Worm (Caenorhabditis elegans) whole organism, young adult: ENCODE data around the gene eef-1A.2.

Experiments used
- B0261.1 ChIP-seq: sonication (generic microtip); optimal IDR thresholded peaks from 2 replicates; lab custom pipeline; 2016; ENCODE audit warnings: mild to moderate bottlenecking, missing genetic modification characterization, moderate library complexity, missing compliant biosample characterization
- B0336.3 ChIP-seq: fragments of 200-800 bp; sonication (Bioruptor generic); IDR thresholded peaks from 2 replicates; pipeline ENCODE4 v1.3.6; 2022; ENCODE audit warnings: missing genetic modification characterization, missing compliant biosample characterization
- C06A6.2 ChIP-seq: fragments of 200-800 bp; sonication (Bioruptor generic); conservative IDR thresholded peaks from 2 replicates; pipeline ENCODE4 v1.3.6; 2022; ENCODE audit warnings: missing genetic modification characterization, missing compliant biosample characterization
- D2030.7 ChIP-seq: fragments of 200-800 bp; sonication (Bioruptor generic); IDR thresholded peaks from 2 replicates; pipeline ENCODE4 v1.3.6; 2022; ENCODE audit warnings: missing genetic modification reagents, missing genetic modification characterization, missing compliant biosample characterization
- F39B2.1 ChIP-seq: fragments of 200-800 bp; sonication (Bioruptor generic); IDR thresholded peaks from 2 replicates; pipeline ENCODE4 v1.3.6; 2022; ENCODE audit warnings: missing genetic modification reagents, missing genetic modification characterization, missing compliant biosample characterization
- F55B11.4 ChIP-seq: sonication (generic microtip); optimal IDR thresholded peaks from 2 replicates; lab custom pipeline; 2016; ENCODE audit warnings: missing compliant biosample characterization, missing genetic modification characterization, borderline replicate concordance; ENCODE audit not compliant: insufficient read depth
- K11D2.4 ChIP-seq: fragments of 200-800 bp; sonication (Bioruptor generic); IDR thresholded peaks from 2 replicates; pipeline ENCODE4 v1.3.6; 2022; ENCODE audit warnings: missing genetic modification reagents, missing genetic modification characterization, missing compliant biosample characterization
- K12H6.12 ChIP-seq: fragments of 200-800 bp; sonication (Bioruptor generic); optimal IDR thresholded peaks from 2 replicates; lab custom pipeline; 2018; ENCODE audit warnings: mild to moderate bottlenecking, missing genetic modification characterization, missing compliant biosample characterization
- Y67H2A.10 ChIP-seq: fragments of 200-800 bp; sonication (Bioruptor generic); conservative IDR thresholded peaks from 2 replicates; pipeline ENCODE4 v1.3.6; 2022; ENCODE audit warnings: missing genetic modification reagents, missing genetic modification characterization, missing compliant biosample characterization
- ZK185.1 ChIP-seq: sonication (generic microtip); optimal IDR thresholded peaks from 2 replicates; lab custom pipeline; 2016; ENCODE audit warnings: mild to moderate bottlenecking, missing genetic modification characterization, missing compliant biosample characterization; ENCODE audit not compliant: poor library complexity, severe bottlenecking
- attf-3 ChIP-seq: fragments of 200-800 bp; sonication (Bioruptor generic); conservative IDR thresholded peaks from 2 replicates; pipeline ENCODE4 v1.3.6; 2022; ENCODE audit warnings: missing genetic modification reagents, missing genetic modification characterization, missing compliant biosample characterization
- attf-6 ChIP-seq: fragments of 200-800 bp; sonication (Bioruptor generic); IDR thresholded peaks from 2 replicates; pipeline ENCODE4 v1.3.6; 2022; ENCODE audit warnings: missing genetic modification reagents, missing genetic modification characterization, missing compliant biosample characterization
- ccch-3 ChIP-seq: fragments of 200-800 bp; sonication (Bioruptor generic); optimal IDR thresholded peaks from 2 replicates; lab custom pipeline; 2018; ENCODE audit warnings: mild to moderate bottlenecking, missing genetic modification characterization, missing compliant biosample characterization
- ceh-27 ChIP-seq: fragments of 200-800 bp; sonication (Bioruptor generic); optimal IDR thresholded peaks from 2 replicates; lab custom pipeline; 2018; ENCODE audit warnings: mild to moderate bottlenecking, missing genetic modification characterization, moderate library complexity, missing compliant biosample characterization
- ceh-91 ChIP-seq: fragments of 200-800 bp; sonication (Bioruptor generic); IDR thresholded peaks from 2 replicates; pipeline ENCODE4 v1.3.6; 2022; ENCODE audit warnings: missing genetic modification reagents, missing genetic modification characterization, missing compliant biosample characterization
- dox-1 ChIP-seq: fragments of 200-800 bp; sonication (Bioruptor generic); IDR thresholded peaks from 2 replicates; pipeline ENCODE4 v1.3.6; 2022; ENCODE audit warnings: missing genetic modification reagents, missing genetic modification characterization, missing compliant biosample characterization
- dpl-1 ChIP-seq: fragments of 150-350 bp; optimal IDR thresholded peaks from 2 replicates; lab custom pipeline; 2014; ENCODE audit warnings: missing biosample characterization, missing genetic modification reagents, missing genetic modification characterization
- egl-18 ChIP-seq: fragments of 200-800 bp; sonication (Bioruptor generic); IDR thresholded peaks from 2 replicates; pipeline ENCODE4 v1.3.6; 2022; ENCODE audit warnings: missing genetic modification reagents, missing genetic modification characterization, missing compliant biosample characterization
- egrh-3 ChIP-seq: fragments of 200-800 bp; sonication (Bioruptor generic); IDR thresholded peaks from 2 replicates; pipeline ENCODE4 v1.3.6; 2022; ENCODE audit warnings: missing genetic modification reagents, missing genetic modification characterization, missing compliant biosample characterization
- fkh-3 ChIP-seq: sonication (generic microtip); optimal IDR thresholded peaks from 2 replicates; lab custom pipeline; 2016; ENCODE audit warnings: mild to moderate bottlenecking, missing genetic modification characterization, missing compliant biosample characterization
- him-1 ChIP-seq: sonication (generic microtip); optimal IDR thresholded peaks from 2 replicates; lab custom pipeline; 2016; ENCODE audit warnings: missing genotype, missing genetic modification reagents, missing genetic modification characterization, missing compliant biosample characterization
- hlh-12 ChIP-seq: sonication (generic microtip); optimal IDR thresholded peaks from 2 replicates; lab custom pipeline; 2016; ENCODE audit warnings: missing genetic modification characterization, missing compliant biosample characterization
- hlh-26 ChIP-seq: fragments of 200-800 bp; sonication (Bioruptor generic); conservative IDR thresholded peaks from 2 replicates; pipeline ENCODE4 v1.3.6; 2022; ENCODE audit warnings: missing genetic modification reagents, missing genetic modification characterization, missing compliant biosample characterization
- hmg-1.2 ChIP-seq: fragments of 200-800 bp; sonication (Bioruptor generic); IDR thresholded peaks from 2 replicates; pipeline ENCODE4 v1.3.6; 2022; ENCODE audit warnings: missing genetic modification reagents, missing genetic modification characterization, missing compliant biosample characterization
- let-526 ChIP-seq: fragments of 200-800 bp; sonication (Bioruptor generic); IDR thresholded peaks from 2 replicates; pipeline ENCODE4 v1.3.6; 2022; ENCODE audit warnings: missing genetic modification reagents, missing genetic modification characterization, missing compliant biosample characterization
- lin-26 ChIP-seq: fragments of 200-800 bp; sonication (Bioruptor generic); IDR thresholded peaks from 2 replicates; pipeline ENCODE4 v1.3.6; 2022; ENCODE audit warnings: missing genetic modification reagents, missing genetic modification characterization, missing compliant biosample characterization
- lin-35 ChIP-seq, 3 experiments: fragments of 150-350 bp in 2 of 3; sonication (generic microtip) in 1 of 3; optimal IDR thresholded peaks; 2 replicates each; lab custom pipeline; 2014 to 2018; ENCODE audit warnings: missing biosample characterization in 3 of 3, missing genetic modification characterization in 3 of 3, missing genetic modification reagents in 3 of 3
- lsl-1 ChIP-seq: fragments of 200-800 bp; sonication (Bioruptor generic); optimal IDR thresholded peaks from 2 replicates; lab custom pipeline; 2018; ENCODE audit warnings: mild to moderate bottlenecking, missing genetic modification characterization, moderate library complexity, missing compliant biosample characterization
- madf-3 ChIP-seq: fragments of 200-800 bp; sonication (Bioruptor generic); IDR thresholded peaks from 2 replicates; pipeline ENCODE4 v1.3.6; 2022; ENCODE audit warnings: missing genetic modification reagents, missing genetic modification characterization, missing compliant biosample characterization
- madf-8 ChIP-seq: fragments of 200-800 bp; sonication (Bioruptor generic); conservative IDR thresholded peaks from 2 replicates; pipeline ENCODE4 v1.3.6; 2022; ENCODE audit warnings: missing genetic modification reagents, missing genetic modification characterization, missing compliant biosample characterization
- mes-4 ChIP-seq: sonication (generic microtip); optimal IDR thresholded peaks from 2 replicates; lab custom pipeline; 2016; ENCODE audit warnings: missing genotype, missing genetic modification characterization, missing compliant biosample characterization
- mxl-1 ChIP-seq: sonication (generic microtip); optimal IDR thresholded peaks from 2 replicates; lab custom pipeline; 2016; ENCODE audit warnings: missing genetic modification characterization, missing compliant biosample characterization
- nhr-179 ChIP-seq: sonication (generic microtip); optimal IDR thresholded peaks from 2 replicates; lab custom pipeline; 2016; ENCODE audit warnings: mild to moderate bottlenecking, missing genetic modification characterization, missing compliant biosample characterization
- rec-8 ChIP-seq, 2 experiments: sonication (generic microtip); optimal IDR thresholded peaks; 2 replicates each; lab custom pipeline; 2016; ENCODE audit warnings: mild to moderate bottlenecking in 2 of 2, missing genetic modification characterization in 2 of 2, missing genetic modification reagents in 2 of 2, missing genotype in 2 of 2, missing biosample characterization in 1 of 2, missing compliant biosample characterization in 1 of 2, moderate library complexity in 1 of 2
- repo-1 ChIP-seq: sonication (generic microtip); optimal IDR thresholded peaks from 2 replicates; lab custom pipeline; 2017; ENCODE audit warnings: mild to moderate bottlenecking, missing genetic modification characterization, missing compliant biosample characterization
- tbx-9 ChIP-seq: sonication (generic microtip); optimal IDR thresholded peaks from 2 replicates; lab custom pipeline; 2016; ENCODE audit warnings: borderline replicate concordance, missing genetic modification characterization, inconsistent platforms, missing compliant biosample characterization
- tlf-1 ChIP-seq: fragments of 200-800 bp; sonication (Bioruptor generic); optimal IDR thresholded peaks from 2 replicates; lab custom pipeline; 2018; ENCODE audit warnings: mild to moderate bottlenecking, missing genetic modification characterization, missing compliant biosample characterization
- ztf-18 ChIP-seq: sonication (generic microtip); optimal IDR thresholded peaks from 2 replicates; lab custom pipeline; 2016; ENCODE audit warnings: missing genotype, mild to moderate bottlenecking, missing genetic modification characterization, missing compliant biosample characterization
- ztf-22 ChIP-seq: fragments of 200-800 bp; sonication (Bioruptor generic); optimal IDR thresholded peaks from 2 replicates; lab custom pipeline; 2018; ENCODE audit warnings: mild to moderate bottlenecking, missing genetic modification characterization, moderate library complexity, missing compliant biosample characterization
- ztf-28 ChIP-seq: fragments of 200-800 bp; sonication (Bioruptor generic); IDR thresholded peaks from 2 replicates; pipeline ENCODE4 v1.3.6; 2022; ENCODE audit warnings: missing genetic modification reagents, missing genetic modification characterization, missing compliant biosample characterization
- ztf-3 ChIP-seq: fragments of 200-800 bp; sonication (Bioruptor generic); optimal IDR thresholded peaks from 2 replicates; lab custom pipeline; 2018; ENCODE audit warnings: mild to moderate bottlenecking, missing genetic modification characterization, missing compliant biosample characterization
- ztf-6 ChIP-seq: fragments of 200-800 bp; sonication (Bioruptor generic); IDR thresholded peaks from 2 replicates; pipeline ENCODE4 v1.3.6; 2022; ENCODE audit warnings: missing genetic modification reagents, missing genetic modification characterization, missing compliant biosample characterization

eef-1A.2 gene

ce11 chrX:7838582-7838981 lies 15.1 kb downstream of the eef-1A.2 start, which contains the start of gene nlp-101:
Gene nlp-101 (plus strand): TSS chrX:7838882.
- TF ChIP-seq ceh-27 (GFP tag; lab: Kevin White, UChicago) (no peak), F55B11.4 (tag; lab: Kevin White, UChicago) (no peak), madf-3 (GFP tag; lab: Robert Waterston, UW) (no peak), him-1 (tag; lab: Kevin White, UChicago) (no peak), ztf-6 (GFP tag; lab: Robert Waterston, UW) (no peak), madf-8 (GFP tag; lab: Robert Waterston, UW) (no peak), attf-6 (no peak), fkh-3 (tag; lab: Kevin White, UChicago) (no peak), ZK185.1 (tag; lab: Kevin White, UChicago) (no peak), lin-26 (GFP tag; lab: Robert Waterston, UW) (no peak), Y67H2A.10 (GFP tag; lab: Robert Waterston, UW) (no peak), D2030.7 (GFP tag; lab: Robert Waterston, UW) (no peak), tbx-9 (tag; lab: Kevin White, UChicago) (no peak), nhr-179 (tag; lab: Kevin White, UChicago) (no peak), egrh-3 (no peak), B0261.1 (tag; lab: Kevin White, UChicago) (no peak), lsl-1 (GFP tag; lab: Kevin White, UChicago) (no peak)
- TF ChIP-seq, all 124 proteins: peak for 0

- TF ChIP-seq let-526 (no peak), tlf-1 (GFP tag; lab: Kevin White, UChicago) (no peak), mxl-1 (no peak), dpl-1 (GFP tag; lab: Kevin White, UChicago) (no peak), ztf-28 (GFP tag; lab: Robert Waterston, UW) (no peak), dox-1 (GFP tag; lab: Robert Waterston, UW) (no peak), B0261.1 (tag; lab: Kevin White, UChicago) (no peak), mes-4 (tag; lab: Kevin White, UChicago) (no peak), hlh-12 (tag; lab: Kevin White, UChicago) (no peak), lin-35 (GFP tag; optimal IDR thresholded peaks at IDR 0.05; lab: Kevin White, UChicago) (no peak), attf-3 (no peak), egl-18 (GFP tag; lab: Robert Waterston, UW) (no peak), K11D2.4 (GFP tag; lab: Robert Waterston, UW) (no peak), ztf-18 (tag; lab: Kevin White, UChicago) (no peak), hmg-1.2 (GFP tag; lab: Robert Waterston, UW) (no peak), B0336.3 (no peak), rec-8 (tag; optimal IDR thresholded peaks at IDR 0.05; lab: Kevin White, UChicago) (no peak), K12H6.12 (tag; lab: Kevin White, UChicago) (no peak), ccch-3 (GFP tag; lab: Kevin White, UChicago) (no peak), F39B2.1 (no peak)
Measured at ce11 chrX:7839989-7840388, 16.5 kb downstream of the eef-1A.2 start.

ce11 chrX:7842241-7842640 lies 18.8 kb downstream of the eef-1A.2 start, which contains the start of gene idpp-11:
Gene idpp-11 (plus strand): TSS chrX:7842541.
- no peak for TF ChIP-seq C06A6.2
- no peak for TF ChIP-seq hlh-26 (GFP tag; lab: Robert Waterston, UW)
- TF ChIP-seq ceh-91: no peak
- no peak for TF ChIP-seq ztf-22
- TF ChIP-seq ztf-6 (GFP tag; lab: Robert Waterston, UW): no peak
- no peak for TF ChIP-seq repo-1 (tag; lab: Kevin White, UChicago)
- TF ChIP-seq ztf-3 (GFP tag; lab: Kevin White, UChicago): no peak
